Worm (Caenorhabditis elegans) whole organism, L3 larva: Measurements from ENCODE around the gene sre-29.

ENCODE experiments used
- R02D3.7 ChIP-seq: fragments of 150-350 bp; optimal IDR thresholded peaks from 2 replicates; lab custom pipeline; 2014; ENCODE audit warnings: missing biosample characterization, missing genetic modification characterization
- jun-1 ChIP-seq: fragments of 150-350 bp; optimal IDR thresholded peaks from 2 replicates; lab custom pipeline; 2014; ENCODE audit warnings: missing biosample characterization, missing genetic modification reagents, missing genetic modification characterization
- nfya-1 ChIP-seq: sonication (generic microtip); optimal IDR thresholded peaks from 2 replicates; lab custom pipeline; 2017; ENCODE audit warnings: missing genetic modification characterization, mild to moderate bottlenecking, missing compliant biosample characterization, antibody characterized with exemption, moderate library complexity; ENCODE audit not compliant: insufficient read depth
- nhr-237 ChIP-seq: fragments of 150-350 bp; optimal IDR thresholded peaks from 2 replicates; lab custom pipeline; 2014; ENCODE audit warnings: missing biosample characterization, missing genetic modification characterization
- tbx-2 ChIP-seq: sonication (generic microtip); optimal IDR thresholded peaks from 2 replicates; lab custom pipeline; 2016; ENCODE audit warnings: mild to moderate bottlenecking, missing genetic modification characterization, missing compliant biosample characterization
- unc-62 ChIP-seq: fragments of 150-350 bp; sonication (generic microtip); optimal IDR thresholded peaks from 4 replicates; lab custom pipeline; 2014; ENCODE audit warnings: missing biosample characterization, missing genetic modification reagents, missing genetic modification characterization

- TF ChIP-seq R02D3.7 (tag; lab: Kevin White, UChicago), result no peak
- no peak for TF ChIP-seq unc-62 (GFP tag; lab: Kevin White, UChicago)
- no peak for TF ChIP-seq tbx-2 (tag; lab: Kevin White, UChicago)
- no peak for TF ChIP-seq nfya-1 (tag; lab: Kevin White, UChicago)
- TF ChIP-seq jun-1 (tag; lab: Kevin White, UChicago), result no peak
- no peak for TF ChIP-seq nhr-237
Measured at ce11 chrII:12393690-12394089, 8.0 kb downstream of the sre-29 start, which contains the start of gene Y57A10B.7.
